2 fruit fly cellular contexts compared by ENCODE assay signal in the genomic region with DNA sequence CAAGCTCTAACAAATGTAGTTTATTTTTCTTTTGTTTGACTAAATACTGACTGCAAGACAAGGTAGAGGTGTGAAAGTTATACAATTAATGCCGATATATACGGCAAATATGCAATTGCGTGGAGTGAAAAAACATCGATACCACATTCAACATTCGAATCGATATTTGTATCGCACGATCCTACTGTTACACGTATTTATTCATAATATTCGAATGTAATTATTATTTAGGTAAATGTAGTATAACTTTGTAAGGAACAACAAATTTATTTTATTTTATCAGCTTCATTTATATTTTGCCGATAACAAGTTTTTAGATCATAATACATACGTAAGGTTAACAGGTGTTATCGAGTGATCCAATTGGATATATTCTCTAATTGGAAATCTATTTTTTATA.
TF ChIP-seq lines count a peak whose summit lies in the region.

A gene (minus strand): TSS at position 98 of the 400 bp plus-strand sequence.

TF ChIP-seq in whole organism, adult, 20 proteins besides CTCF, POLR2A, EP300 and RAD21 (continued from another document):
- TF ChIP-seq CG14711 (tag; optimal IDR thresholded peaks at IDR 0.05; lab: Kevin White, UChicago) (peak; percentile 10), cnc (optimal IDR thresholded peaks at IDR 0.05; lab: Kevin White, UChicago) (no peak)

TF ChIP-seq in whole organism, embryonic, 481 proteins besides CTCF, POLR2A, EP300 and RAD21 (continued from another document and continues in another):
- peak; percentile 97 for TF ChIP-seq CG7963 (GFP tag; IDR thresholded peaks at IDR 0.05; lab: Robert Waterston, UW; ENCODE audit: partially characterized antibody)
- peak; percentile 25 for TF ChIP-seq CG10267 (tag; optimal IDR thresholded peaks at IDR 0.05; lab: Kevin White, UChicago)
- no peak for TF ChIP-seq CG8089 (GFP tag; optimal IDR thresholded peaks at IDR 0.05; lab: Kevin White, UChicago)
- TF ChIP-seq Opbp (GFP tag; IDR thresholded peaks at IDR 0.05; lab: Robert Waterston, UW; ENCODE audit: partially characterized antibody): peak; percentile 98
- TF ChIP-seq toy (GFP tag; IDR thresholded peaks at IDR 0.05; lab: Robert Waterston, UW): no peak
- peak; percentile 44 for TF ChIP-seq CG15479 (GFP tag; optimal IDR thresholded peaks at IDR 0.05; lab: Kevin White, UChicago)
- TF ChIP-seq hbn (GFP tag; IDR thresholded peaks at IDR 0.05; lab: Robert Waterston, UW; ENCODE audit: partially characterized antibody): peak; percentile 94
- TF ChIP-seq CG9437 (GFP tag; optimal IDR thresholded peaks at IDR 0.05; lab: Kevin White, UChicago): peak; percentile 16
- TF ChIP-seq CG9817 (tag; optimal IDR thresholded peaks at IDR 0.05; lab: Kevin White, UChicago): no peak
- peak; percentile 88 for TF ChIP-seq CG2129 (GFP tag; IDR thresholded peaks at IDR 0.05; lab: Robert Waterston, UW; ENCODE audit: partially characterized antibody)
- TF ChIP-seq Nf-YA (GFP tag; IDR thresholded peaks at IDR 0.05; lab: Robert Waterston, UW): no peak
- TF ChIP-seq HmgZ (tag; optimal IDR thresholded peaks at IDR 0.05; lab: Kevin White, UChicago): peak; percentile 58
- TF ChIP-seq gcm2 (GFP tag; optimal IDR thresholded peaks at IDR 0.05; lab: Kevin White, UChicago): no peak
- TF ChIP-seq CG15601 (tag; optimal IDR thresholded peaks at IDR 0.05; lab: Kevin White, UChicago): no peak
- no peak for TF ChIP-seq HHEX (GFP tag; optimal IDR thresholded peaks at IDR 0.05; lab: Kevin White, UChicago)
- TF ChIP-seq Sin3A (optimal IDR thresholded peaks at IDR 0.05; lab: Kevin White, UChicago): no peak
- TF ChIP-seq CG13287 (GFP tag; IDR thresholded peaks at IDR 0.05; lab: Robert Waterston, UW; ENCODE audit: partially characterized antibody): peak; percentile 96
- TF ChIP-seq CG17186 (GFP tag; optimal IDR thresholded peaks at IDR 0.05; lab: Kevin White, UChicago): peak; percentile 32
- TF ChIP-seq crp (GFP tag; optimal IDR thresholded peaks at IDR 0.05; lab: Kevin White, UChicago): no peak
- TF ChIP-seq NfI (GFP tag; optimal IDR thresholded peaks at IDR 0.05; lab: Kevin White, UChicago): no peak
- TF ChIP-seq tio (GFP tag; optimal IDR thresholded peaks at IDR 0.05; lab: Kevin White, UChicago): no peak
- no peak for TF ChIP-seq Vsx1 (GFP tag; optimal IDR thresholded peaks at IDR 0.05; lab: Kevin White, UChicago)
- peak; percentile 69 for TF ChIP-seq sd (tag; optimal IDR thresholded peaks at IDR 0.05; lab: Kevin White, UChicago)
- peak; percentile 98 for TF ChIP-seq CG16813 (GFP tag; IDR thresholded peaks at IDR 0.05; lab: Robert Waterston, UW; ENCODE audit: partially characterized antibody)
- TF ChIP-seq repo (GFP tag; optimal IDR thresholded peaks at IDR 0.05; lab: Kevin White, UChicago): no peak
- TF ChIP-seq CG42726 (GFP tag; IDR thresholded peaks at IDR 0.05; lab: Robert Waterston, UW; ENCODE audit: partially characterized antibody): peak; percentile 96
- TF ChIP-seq CG6765 (GFP tag; optimal IDR thresholded peaks at IDR 0.05; lab: Kevin White, UChicago): no peak
- no peak for TF ChIP-seq gt (GFP tag; IDR thresholded peaks at IDR 0.05; lab: Robert Waterston, UW)
- TF ChIP-seq mam (GFP tag; optimal IDR thresholded peaks at IDR 0.05; lab: Kevin White, UChicago): peak; percentile 5
- TF ChIP-seq CG12942 (GFP tag; optimal IDR thresholded peaks at IDR 0.05; lab: Kevin White, UChicago): no peak
- TF ChIP-seq row (GFP tag; IDR thresholded peaks at IDR 0.05; lab: Robert Waterston, UW): peak; percentile 68
- TF ChIP-seq zfh2 (GFP tag; optimal IDR thresholded peaks at IDR 0.05; lab: Kevin White, UChicago): no peak
- peak; percentile 98 for TF ChIP-seq HLH4C (GFP tag; IDR thresholded peaks at IDR 0.05; lab: Robert Waterston, UW; ENCODE audit: partially characterized antibody)
- no peak for TF ChIP-seq rib (GFP tag; IDR thresholded peaks at IDR 0.05; lab: Robert Waterston, UW)
- TF ChIP-seq trem (tag; optimal IDR thresholded peaks at IDR 0.05; lab: Kevin White, UChicago): peak; percentile 44
- TF ChIP-seq CG10543 (GFP tag; optimal IDR thresholded peaks at IDR 0.05; lab: Kevin White, UChicago): no peak
- no peak for TF ChIP-seq CG12236 (GFP tag; optimal IDR thresholded peaks at IDR 0.05; lab: Kevin White, UChicago)
- TF ChIP-seq Pdp1 (GFP tag; optimal IDR thresholded peaks at IDR 0.05; lab: Kevin White, UChicago): peak in 1 of 2 experiments; percentile 94
- no peak for TF ChIP-seq tup (GFP tag; optimal IDR thresholded peaks at IDR 0.05; lab: Kevin White, UChicago)
- TF ChIP-seq gfzf (GFP tag; optimal IDR thresholded peaks at IDR 0.05; lab: Kevin White, UChicago): peak; percentile 37
- no peak for TF ChIP-seq ci (GFP tag; IDR thresholded peaks at IDR 0.05; lab: Robert Waterston, UW)
- no peak for TF ChIP-seq Optix (GFP tag; IDR thresholded peaks at IDR 0.05; lab: Robert Waterston, UW)
- TF ChIP-seq CG3407 (GFP tag; optimal IDR thresholded peaks at IDR 0.05; lab: Kevin White, UChicago): no peak
- TF ChIP-seq CG7839 (tag; optimal IDR thresholded peaks at IDR 0.05; lab: Kevin White, UChicago): no peak
- peak; percentile 95 for TF ChIP-seq mld (GFP tag; IDR thresholded peaks at IDR 0.05; lab: Robert Waterston, UW; ENCODE audit: partially characterized antibody)
- TF ChIP-seq CG6791 (GFP tag; IDR thresholded peaks at IDR 0.05; lab: Robert Waterston, UW; ENCODE audit: partially characterized antibody): peak; percentile 98
- TF ChIP-seq phol (tag; optimal IDR thresholded peaks at IDR 0.05; lab: Kevin White, UChicago): no peak
- TF ChIP-seq CG30020 (tag; optimal IDR thresholded peaks at IDR 0.05; lab: Kevin White, UChicago): peak; percentile 68
- TF ChIP-seq Dll (GFP tag; IDR thresholded peaks at IDR 0.05; lab: Robert Waterston, UW; ENCODE audit: partially characterized antibody): peak; percentile 94
- TF ChIP-seq H2.0 (GFP tag; IDR thresholded peaks at IDR 0.05; lab: Robert Waterston, UW): no peak
- peak; percentile 97 for TF ChIP-seq CG14860 (GFP tag; IDR thresholded peaks at IDR 0.05; lab: Robert Waterston, UW; ENCODE audit: partially characterized antibody)
- TF ChIP-seq CG8281 (tag; optimal IDR thresholded peaks at IDR 0.05; lab: Kevin White, UChicago): no peak
- TF ChIP-seq Myb (GFP tag; optimal IDR thresholded peaks at IDR 0.05; lab: Kevin White, UChicago): peak; percentile 40
- no peak for TF ChIP-seq jigr1 (GFP tag; IDR thresholded peaks at IDR 0.05; lab: Robert Waterston, UW)
- TF ChIP-seq unc-4 (GFP tag; IDR thresholded peaks at IDR 0.05; lab: Robert Waterston, UW; ENCODE audit: partially characterized antibody): peak; percentile 95
- TF ChIP-seq CG9932 (GFP tag; IDR thresholded peaks at IDR 0.05; lab: Robert Waterston, UW): peak; percentile 64
- TF ChIP-seq ken (GFP tag; IDR thresholded peaks at IDR 0.05; lab: Robert Waterston, UW): no peak
- TF ChIP-seq CG2120 (GFP tag; optimal IDR thresholded peaks at IDR 0.05; lab: Kevin White, UChicago): peak; percentile 21
- TF ChIP-seq Rfx (GFP tag; IDR thresholded peaks at IDR 0.05; lab: Robert Waterston, UW): peak; percentile 36; the same call in 1 of the 2 replicates
- TF ChIP-seq CG8290 (GFP tag; optimal IDR thresholded peaks at IDR 0.05; lab: Kevin White, UChicago): peak; percentile 68
- peak in 1 of 2 experiments; percentile 40 for TF ChIP-seq CG8290 (tag; optimal IDR thresholded peaks at IDR 0.05; lab: Kevin White, UChicago)
- peak; percentile 33 for TF ChIP-seq kah (GFP tag; optimal IDR thresholded peaks at IDR 0.05; lab: Kevin White, UChicago)
- no peak for TF ChIP-seq CG15696 (tag; optimal IDR thresholded peaks at IDR 0.05; lab: Kevin White, UChicago)
- peak; percentile 96 for TF ChIP-seq hb (GFP tag; IDR thresholded peaks at IDR 0.05; lab: Robert Waterston, UW; ENCODE audit: partially characterized antibody)
- peak; percentile 78 for TF ChIP-seq pzg (GFP tag; optimal IDR thresholded peaks at IDR 0.05; lab: Kevin White, UChicago)
- no peak for TF ChIP-seq CG4730 (GFP tag; IDR thresholded peaks at IDR 0.05; lab: Robert Waterston, UW)
- no peak for TF ChIP-seq Drgx (GFP tag; IDR thresholded peaks at IDR 0.05; lab: Robert Waterston, UW)
- no peak for TF ChIP-seq Hr78 (GFP tag; optimal IDR thresholded peaks at IDR 0.05; lab: Kevin White, UChicago)
- no peak for TF ChIP-seq Taf1 (GFP tag; IDR thresholded peaks at IDR 0.05; lab: Robert Waterston, UW)
- peak; percentile 67; the same call in 1 of the 3 replicates for TF ChIP-seq CG11560 (tag; IDR thresholded peaks at IDR 0.05; lab: Robert Waterston, UW)
- no peak for TF ChIP-seq Blimp-1 (GFP tag; optimal IDR thresholded peaks at IDR 0.05; lab: Kevin White, UChicago)
- no peak for TF ChIP-seq dpn (GFP tag; optimal IDR thresholded peaks at IDR 0.05; lab: Kevin White, UChicago)
- TF ChIP-seq CG30431 (GFP tag; optimal IDR thresholded peaks at IDR 0.05; lab: Kevin White, UChicago): no peak
- TF ChIP-seq tin (GFP tag; optimal IDR thresholded peaks at IDR 0.05; lab: Kevin White, UChicago): no peak
- TF ChIP-seq CG2875 (GFP tag; optimal IDR thresholded peaks at IDR 0.05; lab: Kevin White, UChicago): no peak
- TF ChIP-seq CG7357 (GFP tag; IDR thresholded peaks at IDR 0.05; lab: Robert Waterston, UW): no peak
- TF ChIP-seq CG2116 (GFP tag; optimal IDR thresholded peaks at IDR 0.05; lab: Kevin White, UChicago): peak; percentile 84
- TF ChIP-seq BEAF-32 (GFP tag; optimal IDR thresholded peaks at IDR 0.05; lab: Kevin White, UChicago): peak; percentile 94
- TF ChIP-seq inv (GFP tag; IDR thresholded peaks at IDR 0.05; lab: Robert Waterston, UW; ENCODE audit: partially characterized antibody): peak; percentile 98
- TF ChIP-seq CG6854 (GFP tag; optimal IDR thresholded peaks at IDR 0.05; lab: Kevin White, UChicago): no peak
- TF ChIP-seq CG18599 (GFP tag; optimal IDR thresholded peaks at IDR 0.05; lab: Kevin White, UChicago): no peak
- peak; percentile 96 for TF ChIP-seq knrl (GFP tag; IDR thresholded peaks at IDR 0.05; lab: Robert Waterston, UW; ENCODE audit: partially characterized antibody)
- peak; percentile 99 for TF ChIP-seq bbx (GFP tag; IDR thresholded peaks at IDR 0.05; lab: Robert Waterston, UW; ENCODE audit: partially characterized antibody)
- TF ChIP-seq Sry-δ (GFP tag; optimal IDR thresholded peaks at IDR 0.05; lab: Kevin White, UChicago): peak; percentile 92
- peak; percentile 98 for TF ChIP-seq Bgb (GFP tag; IDR thresholded peaks at IDR 0.05; lab: Robert Waterston, UW; ENCODE audit: partially characterized antibody)
- TF ChIP-seq MESR4 (GFP tag; optimal IDR thresholded peaks at IDR 0.05; lab: Kevin White, UChicago): peak; percentile 7
- TF ChIP-seq oc (tag; optimal IDR thresholded peaks at IDR 0.05; lab: Kevin White, UChicago): no peak
- TF ChIP-seq CG3995 (GFP tag; optimal IDR thresholded peaks at IDR 0.05; lab: Kevin White, UChicago): peak; percentile 90
- TF ChIP-seq Mrtf (GFP tag; IDR thresholded peaks at IDR 0.05; lab: Robert Waterston, UW): no peak
- peak; percentile 96 for TF ChIP-seq vnd (GFP tag; IDR thresholded peaks at IDR 0.05; lab: Robert Waterston, UW; ENCODE audit: partially characterized antibody)
- no peak for TF ChIP-seq bigmax (GFP tag; optimal IDR thresholded peaks at IDR 0.05; lab: Kevin White, UChicago)
- TF ChIP-seq cad (GFP tag; optimal IDR thresholded peaks at IDR 0.05; lab: Kevin White, UChicago): no peak
- TF ChIP-seq ato (GFP tag; IDR thresholded peaks at IDR 0.05; lab: Robert Waterston, UW; ENCODE audit: partially characterized antibody): peak; percentile 96
- TF ChIP-seq sna (GFP tag; IDR thresholded peaks at IDR 0.05; lab: Robert Waterston, UW; ENCODE audit: partially characterized antibody): peak; percentile 92
- peak; percentile 43 for TF ChIP-seq CG15514 (GFP tag; optimal IDR thresholded peaks at IDR 0.05; lab: Kevin White, UChicago)
- no peak for TF ChIP-seq CG31365 (tag; optimal IDR thresholded peaks at IDR 0.05; lab: Kevin White, UChicago)
- TF ChIP-seq Xbp1 (GFP tag; optimal IDR thresholded peaks at IDR 0.05; lab: Kevin White, UChicago): peak; percentile 20
- TF ChIP-seq CG10565 (GFP tag; optimal IDR thresholded peaks at IDR 0.05; lab: Kevin White, UChicago): no peak
- TF ChIP-seq CG34224 (GFP tag; IDR thresholded peaks at IDR 0.05; lab: Robert Waterston, UW; ENCODE audit: partially characterized antibody): peak; percentile 97
- TF ChIP-seq insv (GFP tag; optimal IDR thresholded peaks at IDR 0.05; lab: Kevin White, UChicago): peak; percentile 72 to 97
- peak; percentile 10; the same call in 1 of the 2 replicates for TF ChIP-seq sob (GFP tag; IDR thresholded peaks at IDR 0.05; lab: Robert Waterston, UW)
- no peak for TF ChIP-seq dimm (GFP tag; IDR thresholded peaks at IDR 0.05; lab: Robert Waterston, UW)
- peak; percentile 3 for TF ChIP-seq CG12391 (tag; optimal IDR thresholded peaks at IDR 0.05; lab: Kevin White, UChicago)
- peak; percentile 91 for TF ChIP-seq Dref (GFP tag; IDR thresholded peaks at IDR 0.05; lab: Robert Waterston, UW)
- TF ChIP-seq prd (optimal IDR thresholded peaks at IDR 0.05; lab: Kevin White, UChicago): no peak
- no peak for TF ChIP-seq prd (GFP tag; IDR thresholded peaks at IDR 0.05; lab: Robert Waterston, UW)
- peak; percentile 54 for TF ChIP-seq CG14710 (tag; optimal IDR thresholded peaks at IDR 0.05; lab: Kevin White, UChicago)
- peak; percentile 95 for TF ChIP-seq zen2 (GFP tag; IDR thresholded peaks at IDR 0.05; lab: Robert Waterston, UW; ENCODE audit: partially characterized antibody)
- peak; percentile 99 for TF ChIP-seq amos (GFP tag; IDR thresholded peaks at IDR 0.05; lab: Robert Waterston, UW; ENCODE audit: partially characterized antibody)
- no peak for TF ChIP-seq CG10431 (GFP tag; optimal IDR thresholded peaks at IDR 0.05; lab: Kevin White, UChicago)
- no peak for TF ChIP-seq onecut (GFP tag; IDR thresholded peaks at IDR 0.05; lab: Robert Waterston, UW)
- TF ChIP-seq CG4820 (GFP tag; optimal IDR thresholded peaks at IDR 0.05; lab: Kevin White, UChicago): no peak
- TF ChIP-seq grau (tag; optimal IDR thresholded peaks at IDR 0.05; lab: Kevin White, UChicago): peak; percentile 9
- TF ChIP-seq ssp (GFP tag; IDR thresholded peaks at IDR 0.05; lab: Robert Waterston, UW): peak; percentile 36; the same call in 1 of the 2 replicates
- TF ChIP-seq exex (tag; optimal IDR thresholded peaks at IDR 0.05; lab: Kevin White, UChicago): no peak
- TF ChIP-seq Max (GFP tag; optimal IDR thresholded peaks at IDR 0.05; lab: Kevin White, UChicago): peak; percentile 13
- peak; percentile 75 for TF ChIP-seq CG1603 (tag; optimal IDR thresholded peaks at IDR 0.05; lab: Kevin White, UChicago)
- TF ChIP-seq Doc3 (GFP tag; IDR thresholded peaks at IDR 0.05; lab: Robert Waterston, UW; ENCODE audit: partially characterized antibody): peak; percentile 91
- peak; percentile 59 for TF ChIP-seq MBD-R2 (GFP tag; IDR thresholded peaks at IDR 0.05; lab: Robert Waterston, UW)
- TF ChIP-seq nerfin-2 (GFP tag; IDR thresholded peaks at IDR 0.05; lab: Robert Waterston, UW; ENCODE audit: partially characterized antibody): peak; percentile 93
- 0 out of 2 replicates have a peak, but pooled peaks have one; percentile 31 for TF ChIP-seq vvl (GFP tag; IDR thresholded peaks at IDR 0.05; lab: Robert Waterston, UW)
